Worm (Caenorhabditis elegans): Measurements from ENCODE around the gene ZK632.10.

ce11 chrIII:9796448-9796847 is 31.1 kb downstream of the ZK632.10 start, which contains the start of gene srxa-10:
- TF ChIP-seq lin-32 (GFP tag; optimal IDR thresholded peaks at IDR 0.05) (no peak), nhr-76 (tag; optimal IDR thresholded peaks at IDR 0.05) (no peak), ces-1 (GFP tag; optimal IDR thresholded peaks at IDR 0.05) (no peak), elt-3 (tag; optimal IDR thresholded peaks at IDR 0.05) (no peak), lsy-2 (tag; optimal IDR thresholded peaks at IDR 0.05) (no peak), hlh-1 (tag; optimal IDR thresholded peaks at IDR 0.05) (no peak), unc-62 (GFP tag; optimal IDR thresholded peaks at IDR 0.05) (no peak), pha-4 (tag; optimal IDR thresholded peaks at IDR 0.05) (no peak), flh-1 (GFP tag; optimal IDR thresholded peaks at IDR 0.05) (no peak)

All from whole organism, mixed stage, embryonic.